Worm (Caenorhabditis elegans) whole organism, L1 larva: ENCODE results near the gene mfn-1.

Source experiments
- C34B4.2 ChIP-seq: sonication (generic microtip); optimal IDR thresholded peaks from 2 replicates; lab custom pipeline; 2017; ENCODE audit warnings: mild to moderate bottlenecking, missing genetic modification characterization, missing compliant biosample characterization
- F16B12.6 ChIP-seq: fragments of 150-350 bp; optimal IDR thresholded peaks from 2 replicates; lab custom pipeline; 2014; ENCODE audit warnings: missing biosample characterization, missing genetic modification characterization
- Y116A8C.19 ChIP-seq: sonication (generic microtip); optimal IDR thresholded peaks from 2 replicates; lab custom pipeline; 2016; ENCODE audit warnings: missing compliant biosample characterization, missing genetic modification characterization, borderline replicate concordance
- aha-1 ChIP-seq: fragments of 150-350 bp; optimal IDR thresholded peaks from 2 replicates; lab custom pipeline; 2014; ENCODE audit warnings: missing biosample characterization, missing genetic modification characterization
- aly-2 ChIP-seq: fragments of 150-350 bp; optimal IDR thresholded peaks from 2 replicates; lab custom pipeline; 2014; ENCODE audit warnings: missing biosample characterization, missing genetic modification characterization
- ama-1 ChIP-seq: fragments of 150-350 bp; optimal IDR thresholded peaks from 2 replicates; lab custom pipeline; 2014
- blmp-1 ChIP-seq: fragments of 150-350 bp; optimal IDR thresholded peaks from 2 replicates; lab custom pipeline; 2014; ENCODE audit warnings: missing biosample characterization, missing genetic modification characterization
- ceh-8 ChIP-seq: fragments of 200-800 bp; sonication (Bioruptor generic); optimal IDR thresholded peaks from 2 replicates; lab custom pipeline; 2018; ENCODE audit warnings: mild to moderate bottlenecking, missing genetic modification characterization, moderate library complexity, missing compliant biosample characterization
- ceh-88 ChIP-seq: fragments of 200-800 bp; sonication (Bioruptor generic); IDR thresholded peaks from 2 replicates; pipeline ENCODE4 v1.3.6; 2022; ENCODE audit warnings: missing genetic modification characterization, missing compliant biosample characterization
- ceh-90 ChIP-seq: sonication (generic microtip); optimal IDR thresholded peaks from 2 replicates; lab custom pipeline; 2016; ENCODE audit warnings: missing genetic modification characterization, missing compliant biosample characterization
- dsc-1 ChIP-seq: sonication (generic microtip); optimal IDR thresholded peaks from 2 replicates; lab custom pipeline; 2016; ENCODE audit warnings: mild to moderate bottlenecking, missing genetic modification characterization, missing compliant biosample characterization
- efl-1 ChIP-seq, 4 experiments: fragments of 150-350 bp; optimal IDR thresholded peaks in 3 of 4; peaks in 1 of 4; 1 replicate in 1 of 4; 2 replicates in 3 of 4; lab custom pipeline; 2014; ENCODE audit warnings: missing biosample characterization in 2 of 4, missing genetic modification characterization in 2 of 4, missing genetic modification reagents in 2 of 4
- efl-3 ChIP-seq: fragments of 200-800 bp; sonication (Bioruptor generic); optimal IDR thresholded peaks from 2 replicates; lab custom pipeline; 2018; ENCODE audit warnings: mild to moderate bottlenecking, missing genetic modification characterization, missing compliant biosample characterization
- egl-13 ChIP-seq: sonication (generic microtip); optimal IDR thresholded peaks from 2 replicates; lab custom pipeline; 2016; ENCODE audit warnings: missing genotype, missing genetic modification reagents, missing genetic modification characterization, missing compliant biosample characterization
- elt-2 ChIP-seq: sonication (generic microtip); optimal IDR thresholded peaks from 2 replicates; lab custom pipeline; 2016; ENCODE audit warnings: missing genetic modification characterization, mild to moderate bottlenecking, inconsistent platforms, missing compliant biosample characterization, missing genetic modification reagents
- elt-3 ChIP-seq, 6 experiments: fragments of 150-350 bp in 1 of 6; sonication (generic microtip); optimal IDR thresholded peaks; 2 replicates each; lab custom pipeline; 2017 to 2018; ENCODE audit warnings: missing biosample characterization in 6 of 6, missing genetic modification characterization in 6 of 6, inconsistent platforms in 1 of 6
- ets-5 ChIP-seq: fragments of 200-800 bp; sonication (Bioruptor generic); IDR thresholded peaks from 2 replicates; pipeline ENCODE4 v1.3.6; 2022; ENCODE audit warnings: missing genetic modification characterization, missing compliant biosample characterization
- fkh-10 ChIP-seq: sonication (generic microtip); optimal IDR thresholded peaks from 2 replicates; lab custom pipeline; 2017; ENCODE audit warnings: missing biosample characterization, missing genetic modification reagents, missing genetic modification characterization
- fkh-4 ChIP-seq: sonication (generic microtip); optimal IDR thresholded peaks from 2 replicates; lab custom pipeline; 2016; ENCODE audit warnings: missing compliant biosample characterization, missing genetic modification characterization, borderline replicate concordance
- fos-1 ChIP-seq: fragments of 150-350 bp; optimal IDR thresholded peaks from 2 replicates; lab custom pipeline; 2014; ENCODE audit warnings: missing biosample characterization, missing genetic modification characterization
- hlh-4 ChIP-seq: sonication (generic microtip); optimal IDR thresholded peaks from 2 replicates; lab custom pipeline; 2016; ENCODE audit warnings: mild to moderate bottlenecking, missing genetic modification characterization, missing compliant biosample characterization
- hpl-2 ChIP-seq: fragments of 150-350 bp; optimal IDR thresholded peaks from 2 replicates; lab custom pipeline; 2014; ENCODE audit warnings: missing biosample characterization, missing genetic modification reagents, missing genetic modification characterization
- irx-1 ChIP-seq: sonication (generic microtip); optimal IDR thresholded peaks from 2 replicates; lab custom pipeline; 2016; ENCODE audit warnings: missing genetic modification characterization, missing compliant biosample characterization
- lin-15B ChIP-seq: fragments of 150-350 bp; sonication (generic microtip); optimal IDR thresholded peaks from 3 replicates; lab custom pipeline; 2014; ENCODE audit warnings: missing biosample characterization, missing genetic modification characterization
- lin-35 ChIP-seq, 2 experiments: fragments of 150-350 bp; optimal IDR thresholded peaks; 2 replicates each; lab custom pipeline; 2014; ENCODE audit warnings: missing biosample characterization in 2 of 2, missing genetic modification characterization in 2 of 2, missing genetic modification reagents in 2 of 2
- lin-39 ChIP-seq: fragments of 150-350 bp; optimal IDR thresholded peaks from 2 replicates; lab custom pipeline; 2014; ENCODE audit warnings: missing biosample characterization, missing genetic modification reagents, missing genetic modification characterization
- lir-3 ChIP-seq: sonication (generic microtip); optimal IDR thresholded peaks from 2 replicates; lab custom pipeline; 2016; ENCODE audit warnings: mild to moderate bottlenecking, missing genetic modification characterization, moderate library complexity, missing compliant biosample characterization; ENCODE audit not compliant: poor library complexity
- lsy-2 ChIP-seq, 2 experiments: fragments of 150-350 bp; optimal IDR thresholded peaks; 2 replicates each; lab custom pipeline; 2014; ENCODE audit warnings: missing biosample characterization in 2 of 2, missing genetic modification characterization in 2 of 2
- mab-9 ChIP-seq: fragments of 200-800 bp; sonication (Bioruptor generic); IDR thresholded peaks from 2 replicates; pipeline ENCODE4 v1.3.6; 2022; ENCODE audit warnings: missing genetic modification reagents, missing genetic modification characterization, missing compliant biosample characterization
- mdl-1 ChIP-seq, 2 experiments: fragments of 150-350 bp; optimal IDR thresholded peaks; 2 replicates each; lab custom pipeline; 2014 to 2017; ENCODE audit warnings: missing biosample characterization in 2 of 2, missing genetic modification characterization in 2 of 2, inconsistent platforms in 1 of 2
- mef-2 ChIP-seq: fragments of 150-350 bp; optimal IDR thresholded peaks from 2 replicates; lab custom pipeline; 2014; ENCODE audit warnings: missing biosample characterization, missing genetic modification characterization
- nhr-11 ChIP-seq: fragments of 150-350 bp; optimal IDR thresholded peaks from 2 replicates; lab custom pipeline; 2014; ENCODE audit warnings: missing biosample characterization, missing genetic modification characterization
- nhr-12 ChIP-seq: sonication (generic microtip); optimal IDR thresholded peaks from 2 replicates; lab custom pipeline; 2017; ENCODE audit warnings: missing biosample characterization, missing genetic modification characterization
- nhr-237 ChIP-seq: fragments of 150-350 bp; optimal IDR thresholded peaks from 2 replicates; lab custom pipeline; 2014; ENCODE audit warnings: missing biosample characterization, missing genetic modification characterization
- nhr-28 ChIP-seq: fragments of 150-350 bp; optimal IDR thresholded peaks from 2 replicates; lab custom pipeline; 2014; ENCODE audit warnings: missing biosample characterization, missing genetic modification characterization
- nhr-47 ChIP-seq: sonication (generic microtip); optimal IDR thresholded peaks from 2 replicates; lab custom pipeline; 2016; ENCODE audit warnings: mild to moderate bottlenecking, missing genetic modification characterization, moderate library complexity, missing compliant biosample characterization
- nhr-76 ChIP-seq: sonication (generic microtip); optimal IDR thresholded peaks from 2 replicates; lab custom pipeline; 2017; ENCODE audit warnings: missing biosample characterization, missing genetic modification characterization
- nhr-77 ChIP-seq: fragments of 150-350 bp; optimal IDR thresholded peaks from 2 replicates; lab custom pipeline; 2014; ENCODE audit warnings: missing biosample characterization, missing genetic modification characterization
- nhr-84 ChIP-seq: sonication (generic microtip); optimal IDR thresholded peaks from 2 replicates; lab custom pipeline; 2017; ENCODE audit warnings: missing biosample characterization, missing genetic modification characterization
- skn-1 ChIP-seq: fragments of 150-350 bp; optimal IDR thresholded peaks from 2 replicates; lab custom pipeline; 2014; ENCODE audit warnings: missing biosample characterization, missing genetic modification characterization
- snu-23 ChIP-seq: sonication (generic microtip); optimal IDR thresholded peaks from 2 replicates; lab custom pipeline; 2016; ENCODE audit warnings: missing genetic modification characterization, missing compliant biosample characterization
- sox-4 ChIP-seq: sonication (generic microtip); optimal IDR thresholded peaks from 2 replicates; lab custom pipeline; 2016; ENCODE audit warnings: missing genetic modification characterization, missing compliant biosample characterization
- swsn-7 ChIP-seq: sonication (generic microtip); optimal IDR thresholded peaks from 2 replicates; lab custom pipeline; 2016; ENCODE audit warnings: missing genetic modification characterization, missing compliant biosample characterization
- tbx-2 ChIP-seq: sonication (generic microtip); optimal IDR thresholded peaks from 2 replicates; lab custom pipeline; 2016; ENCODE audit warnings: missing genetic modification characterization, missing compliant biosample characterization
- tlp-1 ChIP-seq: fragments of 150-350 bp; optimal IDR thresholded peaks from 2 replicates; lab custom pipeline; 2014; ENCODE audit warnings: missing biosample characterization, missing genetic modification characterization
- unc-130 ChIP-seq: fragments of 150-350 bp; optimal IDR thresholded peaks from 2 replicates; lab custom pipeline; 2017; ENCODE audit warnings: missing biosample characterization, missing genetic modification characterization, inconsistent platforms
- unc-62 ChIP-seq: fragments of 150-350 bp; optimal IDR thresholded peaks from 2 replicates; lab custom pipeline; 2014; ENCODE audit warnings: missing biosample characterization, missing genetic modification reagents, missing genetic modification characterization
- unc-86 ChIP-seq: sonication (generic microtip); optimal IDR thresholded peaks from 2 replicates; lab custom pipeline; 2016; ENCODE audit warnings: missing genetic modification characterization, missing compliant biosample characterization
- vab-15 ChIP-seq: sonication (generic microtip); optimal IDR thresholded peaks from 2 replicates; lab custom pipeline; 2017; ENCODE audit warnings: missing genotype, mild to moderate bottlenecking, missing genetic modification characterization, missing compliant biosample characterization
- zag-1 ChIP-seq: fragments of 150-350 bp; optimal IDR thresholded peaks from 2 replicates; lab custom pipeline; 2014; ENCODE audit warnings: missing biosample characterization, missing genetic modification characterization
- zip-4 ChIP-seq: fragments of 200-800 bp; sonication (Bioruptor generic); optimal IDR thresholded peaks from 2 replicates; lab custom pipeline; 2018; ENCODE audit warnings: mild to moderate bottlenecking, missing genetic modification characterization, moderate library complexity, missing compliant biosample characterization

The mfn-1 gene

ce11 chrII:11440265-11440664 is 31.6 kb downstream of the mfn-1 start, which contains the start of gene VW02B12L.2 (continued):
- TF ChIP-seq hlh-4 (tag; lab: Kevin White, UChicago) (no peak), nhr-84 (tag; lab: Kevin White, UChicago) (no peak), lin-39 (tag; lab: Kevin White, UChicago) (peak; percentile 10), zag-1 (tag; lab: Kevin White, UChicago) (no peak), dsc-1 (tag; lab: Kevin White, UChicago) (peak; percentile 18), nhr-47 (tag; lab: Kevin White, UChicago) (no peak), tlp-1 (tag; lab: Kevin White, UChicago) (no peak), ceh-8 (no peak), mef-2 (tag; lab: Kevin White, UChicago) (no peak), fkh-4 (tag; lab: Kevin White, UChicago) (no peak), aha-1 (tag; lab: Kevin White, UChicago) (no peak), unc-62 (GFP tag; lab: Kevin White, UChicago) (no peak), unc-130 (tag; lab: Kevin White, UChicago) (no peak), lin-15B (peak; percentile 45), ceh-90 (no peak), aly-2 (tag; lab: Kevin White, UChicago) (no peak), nhr-12 (no peak), nhr-28 (tag; lab: Kevin White, UChicago) (no peak), nhr-77 (tag; lab: Kevin White, UChicago) (peak; percentile 23), efl-3 (no peak), lir-3 (no peak), zip-4 (no peak), F16B12.6 (tag; lab: Kevin White, UChicago) (no peak), ceh-88 (GFP tag; lab: Robert Waterston, UW) (no peak), swsn-7 (tag; lab: Kevin White, UChicago) (peak; percentile 28), hpl-2 (no peak), nhr-237 (tag; lab: Kevin White, UChicago) (no peak), snu-23 (GFP tag; lab: Kevin White, UChicago) (peak; percentile 57), fkh-10 (GFP tag; lab: Kevin White, UChicago) (no peak), unc-86 (tag; lab: Kevin White, UChicago) (no peak), elt-3 (tag; optimal IDR thresholded peaks at IDR 0.05; lab: Kevin White, UChicago) (no peak), vab-15 (tag; lab: Kevin White, UChicago) (peak; percentile 74), fos-1 (tag; lab: Kevin White, UChicago) (no peak), egl-13 (tag; lab: Kevin White, UChicago) (no peak), ama-1 (lab: Kevin White, UChicago) (no peak), irx-1 (tag; lab: Kevin White, UChicago) (no peak), C34B4.2 (no peak), blmp-1 (tag; lab: Kevin White, UChicago) (peak; percentile 71), mdl-1 (tag; optimal IDR thresholded peaks at IDR 0.05; lab: Kevin White, UChicago) (no peak), mab-9 (GFP tag; lab: Robert Waterston, UW) (no peak)

- TF ChIP-seq lin-35 (GFP tag; optimal IDR thresholded peaks at IDR 0.05; lab: Kevin White, UChicago) (peak in 1 of 2 experiments; percentile 12), nhr-77 (tag; lab: Kevin White, UChicago) (no peak), snu-23 (GFP tag; lab: Kevin White, UChicago) (no peak)
These were observed 33.4 kb downstream of the mfn-1 start, which contains the start of gene vha-6 for ce11 chrII:11438417-11438816. Gene vha-6, minus strand, starts transcription at chrII:11438452.

- TF ChIP-seq C34B4.2 (no peak), sox-4 (tag; lab: Kevin White, UChicago) (no peak), ceh-8 (no peak), vab-15 (tag; lab: Kevin White, UChicago) (no peak), egl-13 (tag; lab: Kevin White, UChicago) (no peak), nhr-11 (no peak), snu-23 (GFP tag; lab: Kevin White, UChicago) (no peak), lsy-2 (tag; optimal IDR thresholded peaks at IDR 0.05; lab: Kevin White, UChicago) (no peak), ets-5 (GFP tag; lab: Robert Waterston, UW) (no peak), ceh-90 (no peak), nhr-76 (tag; lab: Kevin White, UChicago) (no peak), nhr-28 (tag; lab: Kevin White, UChicago) (no peak), skn-1 (no peak), elt-2 (tag; lab: Kevin White, UChicago) (no peak), Y116A8C.19 (tag; lab: Kevin White, UChicago) (no peak), swsn-7 (tag; lab: Kevin White, UChicago) (no peak), unc-86 (tag; lab: Kevin White, UChicago) (no peak), efl-1 (optimal IDR thresholded peaks at IDR 0.05; lab: Kevin White, UChicago) (no peak), efl-1 (GFP tag; optimal IDR thresholded peaks at IDR 0.05 in 1 of 2; lab: Kevin White, UChicago) (no peak), tbx-2 (tag; lab: Kevin White, UChicago) (no peak)
These were observed 37.9 kb downstream of the mfn-1 start, which contains the start of gene C05D12.5 for ce11 chrII:11433942-11434341. Gene C05D12.5, plus strand, starts transcription at chrII:11434242.
